Fruit fly (Drosophila melanogaster): ENCODE results near the gene CG3857.

Gene CG3857

DNA sequence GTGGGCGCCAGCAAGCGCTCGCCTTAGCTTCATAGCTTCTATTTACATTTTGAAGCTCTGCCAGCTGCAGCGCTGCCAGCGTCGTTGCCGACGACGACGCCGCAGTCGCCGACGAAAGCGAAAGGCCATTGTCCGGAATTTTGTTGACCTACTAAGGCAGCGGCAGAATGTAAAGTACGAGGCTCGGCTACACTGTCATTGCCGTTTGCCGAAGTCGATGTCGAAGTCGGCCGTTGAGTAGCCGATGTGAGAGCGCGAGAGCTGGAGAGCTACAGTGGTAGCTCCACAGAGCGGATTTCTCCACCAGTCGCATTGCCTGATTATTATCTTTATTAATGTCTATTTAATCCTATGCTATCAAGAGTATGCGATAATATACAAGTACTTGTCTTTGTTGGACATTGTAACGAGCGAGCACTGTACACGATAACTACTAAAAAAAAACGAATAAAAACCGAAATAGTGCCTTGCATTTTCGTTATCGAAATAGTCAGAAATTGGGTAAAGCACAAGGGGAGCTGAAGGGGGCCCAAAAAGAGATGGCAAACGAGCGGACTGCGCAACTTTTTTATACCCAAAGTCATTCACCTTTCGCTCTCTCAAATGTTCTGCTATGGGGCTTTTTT, 23.9 kb upstream of the CG3857 start (continued):
- TF ChIP-seq HHEX (GFP tag; optimal IDR thresholded peaks at IDR 0.05) (peak; percentile 93), ci (GFP tag; IDR thresholded peaks at IDR 0.05) (peak; percentile 99), twi (tag; optimal IDR thresholded peaks at IDR 0.05) (peak; percentile 70), btn (GFP tag; optimal IDR thresholded peaks at IDR 0.05) (peak; percentile 90), NC2α (GFP tag; optimal IDR thresholded peaks at IDR 0.05) (peak; percentile 82), CG12104 (GFP tag; optimal IDR thresholded peaks at IDR 0.05) (peak; percentile 86), CrebB (tag; optimal IDR thresholded peaks at IDR 0.05) (peak; percentile 91), MBD-R2 (GFP tag; IDR thresholded peaks at IDR 0.05) (peak; percentile 80), CG13296 (GFP tag; optimal IDR thresholded peaks at IDR 0.05) (peak; percentile 93), Pdp1 (GFP tag; optimal IDR thresholded peaks at IDR 0.05) (peak; percentile 86 to 95), ab (GFP tag; optimal IDR thresholded peaks at IDR 0.05) (peak; percentile 82), sd (tag; optimal IDR thresholded peaks at IDR 0.05) (peak; percentile 83), CG34422 (GFP tag; IDR thresholded peaks at IDR 0.05) (peak; percentile 96), vnd (GFP tag; IDR thresholded peaks at IDR 0.05; ENCODE audit: partially characterized antibody) (0 out of 3 replicates have a peak, but pooled peaks have one; percentile 9), run (tag; optimal IDR thresholded peaks at IDR 0.05) (peak; percentile 83), fru (optimal IDR thresholded peaks at IDR 0.05) (no peak), CG3065 (GFP tag; optimal IDR thresholded peaks at IDR 0.05) (peak; percentile 78), chif (GFP tag; optimal IDR thresholded peaks at IDR 0.05) (peak; percentile 88 to 94), ac (GFP tag; optimal IDR thresholded peaks at IDR 0.05) (no peak), CG18619 (GFP tag; optimal IDR thresholded peaks at IDR 0.05) (peak; percentile 91), eyg (GFP tag; optimal IDR thresholded peaks at IDR 0.05) (peak; percentile 78), CG10959 (GFP tag; IDR thresholded peaks at IDR 0.05) (peak; percentile 68), Drgx (GFP tag; IDR thresholded peaks at IDR 0.05) (peak; percentile 97), CG9817 (tag; optimal IDR thresholded peaks at IDR 0.05) (peak; percentile 95), Xrp1 (GFP tag; IDR thresholded peaks at IDR 0.05) (peak; percentile 95), psq (GFP tag; optimal IDR thresholded peaks at IDR 0.05) (peak; percentile 72), BtbVII (GFP tag; optimal IDR thresholded peaks at IDR 0.05) (peak; percentile 91), Scr (GFP tag; IDR thresholded peaks at IDR 0.05; ENCODE audit: partially characterized antibody) (no peak), Poxn (GFP tag; IDR thresholded peaks at IDR 0.05) (peak; percentile 50; the same call in 1 of the 2 replicates), vvl (GFP tag; IDR thresholded peaks at IDR 0.05) (peak; percentile 98), CG7372 (GFP tag; IDR thresholded peaks at IDR 0.05) (peak; percentile 95), z (GFP tag; IDR thresholded peaks at IDR 0.05) (peak; percentile 48; the same call in 1 of the 3 replicates), NK7.1 (GFP tag; optimal IDR thresholded peaks at IDR 0.05) (peak; percentile 85), sob (GFP tag; IDR thresholded peaks at IDR 0.05) (peak; percentile 96), CG7963 (GFP tag; IDR thresholded peaks at IDR 0.05; ENCODE audit: partially characterized antibody) (no peak), CG10209 (GFP tag; optimal IDR thresholded peaks at IDR 0.05) (peak; percentile 92), CG10543 (GFP tag; optimal IDR thresholded peaks at IDR 0.05) (peak; percentile 97), Hr3 (GFP tag; optimal IDR thresholded peaks at IDR 0.05) (peak; percentile 94), CG17186 (GFP tag; optimal IDR thresholded peaks at IDR 0.05) (peak; percentile 60), H2.0 (GFP tag; IDR thresholded peaks at IDR 0.05) (peak; percentile 97), CG16779 (GFP tag; IDR thresholded peaks at IDR 0.05) (peak; percentile 91), p53 (GFP tag; optimal IDR thresholded peaks at IDR 0.05) (peak; percentile 78), ken (GFP tag; IDR thresholded peaks at IDR 0.05) (peak; percentile 98), CG2129 (GFP tag; IDR thresholded peaks at IDR 0.05; ENCODE audit: partially characterized antibody) (no peak), nerfin-1 (tag; optimal IDR thresholded peaks at IDR 0.05) (peak; percentile 90), CG10431 (GFP tag; optimal IDR thresholded peaks at IDR 0.05) (peak; percentile 90), pum (GFP tag; optimal IDR thresholded peaks at IDR 0.05) (peak; percentile 95), Camta (GFP tag; optimal IDR thresholded peaks at IDR 0.05) (peak; percentile 88), ftz-f1 (GFP tag; optimal IDR thresholded peaks at IDR 0.05) (peak; percentile 53), CG5245 (GFP tag; optimal IDR thresholded peaks at IDR 0.05) (peak; percentile 94)

Data from whole organism, embryonic.